Fruit fly (Drosophila melanogaster) whole organism, prepupa: ENCODE data around the gene Best3.

ENCODE experiments used
- CG31627 ChIP-seq: fragments of 200-800 bp; sonication (Bioruptor generic); optimal IDR thresholded peaks from 3 replicates; lab custom pipeline; 2016; ENCODE audit warnings: missing biosample characterization, missing genetic modification characterization
- CG4318 ChIP-seq: fragments of 200-800 bp; sonication (Bioruptor generic); optimal IDR thresholded peaks from 3 replicates; lab custom pipeline; 2017; ENCODE audit warnings: missing biosample characterization, mild to moderate bottlenecking, missing genetic modification characterization
- Eip75B ChIP-seq: fragments of 200-800 bp; sonication (Bioruptor generic); optimal IDR thresholded peaks from 3 replicates; lab custom pipeline; 2016; ENCODE audit warnings: missing biosample characterization, missing genetic modification characterization
- Lpt ChIP-seq: fragments of 200-800 bp; sonication (Bioruptor generic); optimal IDR thresholded peaks from 3 replicates; lab custom pipeline; 2016; ENCODE audit warnings: missing biosample characterization, missing genetic modification characterization

dm6 chr3L:15253606-15254054, 49.0 kb downstream of the Best3 start:
- peak; percentile 81 for TF ChIP-seq CG4318 (GFP tag; lab: Kevin White, UChicago)
- peak; percentile 26 for TF ChIP-seq Eip75B
- no peak for TF ChIP-seq CG31627 (GFP tag; lab: Kevin White, UChicago)
- peak; percentile 39 for TF ChIP-seq Lpt (GFP tag; lab: Kevin White, UChicago)
